Worm (Caenorhabditis elegans) whole organism, late embryonic: ENCODE results near the gene Y26E6A.2.

Source experiments
- C08G9.2 ChIP-seq: sonication (generic microtip); optimal IDR thresholded peaks from 2 replicates; lab custom pipeline; 2016; ENCODE audit warnings: mild to moderate bottlenecking, missing genetic modification characterization, moderate library complexity, missing compliant biosample characterization
- K09A11.1 ChIP-seq: sonication (generic microtip); optimal IDR thresholded peaks from 2 replicates; lab custom pipeline; 2017; ENCODE audit warnings: antibody characterized with exemption, mild to moderate bottlenecking, missing genetic modification characterization, missing compliant biosample characterization; ENCODE audit not compliant: insufficient read depth
- ama-1 ChIP-seq: fragments of 150-350 bp; optimal IDR thresholded peaks from 2 replicates; lab custom pipeline; 2014
- gmeb-2 ChIP-seq: sonication (generic microtip); optimal IDR thresholded peaks from 2 replicates; lab custom pipeline; 2016; ENCODE audit warnings: missing genetic modification characterization, inconsistent platforms, missing compliant biosample characterization
- mec-3 ChIP-seq: sonication (generic microtip); optimal IDR thresholded peaks from 2 replicates; lab custom pipeline; 2016; ENCODE audit warnings: borderline replicate concordance, missing genetic modification characterization, missing compliant biosample characterization
- pax-1 ChIP-seq: fragments of 150-350 bp; optimal IDR thresholded peaks from 2 replicates; lab custom pipeline; 2014; ENCODE audit warnings: missing biosample characterization, missing genetic modification characterization
- pqm-1 ChIP-seq: sonication (generic microtip); optimal IDR thresholded peaks from 2 replicates; lab custom pipeline; 2016; ENCODE audit warnings: missing genetic modification characterization, missing compliant biosample characterization
- rnt-1 ChIP-seq: sonication (generic microtip); optimal IDR thresholded peaks from 2 replicates; lab custom pipeline; 2016; ENCODE audit warnings: missing genetic modification characterization, missing compliant biosample characterization
- unc-55 ChIP-seq: sonication (generic microtip); optimal IDR thresholded peaks from 2 replicates; lab custom pipeline; 2017; ENCODE audit warnings: missing biosample characterization, missing genetic modification reagents, missing genetic modification characterization

DNA sequence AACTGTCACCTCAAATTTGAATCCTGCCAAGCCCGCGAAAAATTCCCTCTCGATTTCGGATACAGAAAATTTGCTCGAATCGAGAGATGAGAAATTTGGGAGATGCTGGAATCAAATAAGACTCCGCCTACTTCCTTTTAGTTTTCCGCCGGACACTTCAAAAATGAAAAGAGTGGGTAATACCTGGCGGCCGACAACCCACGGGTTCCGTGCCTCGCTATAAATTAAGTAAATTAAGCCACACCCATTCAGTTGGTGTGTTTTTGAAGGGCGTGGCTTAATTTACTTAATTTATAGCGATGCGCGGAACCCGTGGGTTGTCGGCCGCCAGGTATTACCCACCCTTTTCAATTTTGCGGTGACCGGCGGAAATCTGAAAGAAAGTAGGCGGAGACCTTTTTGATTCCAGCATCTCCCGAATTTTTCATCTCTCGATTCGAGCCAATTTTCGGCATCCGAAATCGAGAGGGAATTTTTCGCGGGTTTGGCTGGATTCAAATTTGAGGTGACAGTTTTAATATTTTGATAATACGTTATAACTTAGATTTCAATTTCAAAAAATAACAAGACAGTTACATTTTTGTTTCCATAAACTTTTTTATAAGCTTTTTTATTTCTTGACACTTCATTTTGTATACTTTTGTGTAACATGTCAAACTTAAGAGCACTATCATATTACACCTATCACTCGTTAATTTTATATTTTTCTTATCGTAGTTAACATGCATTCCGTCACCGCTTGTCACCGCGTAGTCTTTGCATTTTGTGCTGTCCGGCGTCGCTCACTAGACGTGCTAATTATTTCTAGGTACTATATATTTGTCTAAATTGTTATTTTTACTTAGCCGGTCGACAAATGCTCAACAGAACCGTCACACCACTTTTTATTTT lies 32.7 kb upstream of the Y26E6A.2 start:
- TF ChIP-seq C08G9.2 (tag; lab: Kevin White, UChicago) (no peak), K09A11.1 (tag; lab: Kevin White, UChicago) (no peak), gmeb-2 (tag; lab: Kevin White, UChicago) (no peak), rnt-1 (tag; lab: Kevin White, UChicago) (no peak), pqm-1 (tag; lab: Kevin White, UChicago) (no peak), unc-55 (GFP tag; lab: Kevin White, UChicago) (no peak), ama-1 (lab: Kevin White, UChicago) (no peak), mec-3 (tag; lab: Kevin White, UChicago) (no peak), pax-1 (tag; lab: Kevin White, UChicago) (no peak)
